Fruit fly (Drosophila melanogaster): Measurements from ENCODE around the gene CG3226.

The CG3226 gene

dm6 chrX:6654198-6654831 lies at the start of gene CG3226, which contains the start of gene Cdc7 (continued):
- TF ChIP-seq CG6276 (GFP tag; optimal IDR thresholded peaks at IDR 0.05) = peak; percentile 9
- TF ChIP-seq CG6854 (GFP tag; optimal IDR thresholded peaks at IDR 0.05) = peak; percentile 66
- TF ChIP-seq cyc (GFP tag; optimal IDR thresholded peaks at IDR 0.05) = peak; percentile 57
- peak; percentile 67 for TF ChIP-seq acj6 (GFP tag; optimal IDR thresholded peaks at IDR 0.05)
- peak; percentile 42 for TF ChIP-seq Eip75B (GFP tag; optimal IDR thresholded peaks at IDR 0.05)
- peak; percentile 18 for TF ChIP-seq Eip93F (GFP tag; optimal IDR thresholded peaks at IDR 0.05)
- peak; percentile 60 for TF ChIP-seq CG7368 (GFP tag; optimal IDR thresholded peaks at IDR 0.05)
- no peak for TF ChIP-seq Sox15 (GFP tag; optimal IDR thresholded peaks at IDR 0.05)
- TF ChIP-seq CG3032 (tag; optimal IDR thresholded peaks at IDR 0.05) = peak; percentile 45

- peak in 1 of 2 experiments; percentile 36 for TF ChIP-seq salr (GFP tag; optimal IDR thresholded peaks at IDR 0.05)
- TF ChIP-seq CG8119 (GFP tag; IDR thresholded peaks at IDR 0.05) = peak; percentile 27; the same call in 1 of the 3 replicates
- TF ChIP-seq achi (GFP tag; optimal IDR thresholded peaks at IDR 0.05) = no peak
- no peak for TF ChIP-seq net (GFP tag; optimal IDR thresholded peaks at IDR 0.05)
- peak; percentile 18 for TF ChIP-seq Ets96B (tag; optimal IDR thresholded peaks at IDR 0.05)
- no peak for TF ChIP-seq CG31627 (GFP tag; optimal IDR thresholded peaks at IDR 0.05)
- no peak for TF ChIP-seq lz (GFP tag; optimal IDR thresholded peaks at IDR 0.05)
- TF ChIP-seq CG9139 (GFP tag; optimal IDR thresholded peaks at IDR 0.05) = no peak
- no peak for TF ChIP-seq vri (GFP tag; optimal IDR thresholded peaks at IDR 0.05)
- 0 out of 2 replicates have a peak, but pooled peaks have one; percentile 10 for TF ChIP-seq Gug (GFP tag; IDR thresholded peaks at IDR 0.05)
- TF ChIP-seq Ets21C (GFP tag; optimal IDR thresholded peaks at IDR 0.05) = no peak
- TF ChIP-seq Eip93F (GFP tag; optimal IDR thresholded peaks at IDR 0.05) = no peak
- no peak for TF ChIP-seq CG34406 (GFP tag; optimal IDR thresholded peaks at IDR 0.05)
- no peak for TF ChIP-seq CG8632 (GFP tag; optimal IDR thresholded peaks at IDR 0.05)
- peak; percentile 67 for TF ChIP-seq Eip78C (GFP tag)
- TF ChIP-seq CG11902 (GFP tag; optimal IDR thresholded peaks at IDR 0.05) = no peak
- TF ChIP-seq fd85E (GFP tag; optimal IDR thresholded peaks at IDR 0.05) = no peak
- no peak for TF ChIP-seq Lpt (GFP tag; optimal IDR thresholded peaks at IDR 0.05)
- peak; percentile 23 for TF ChIP-seq CG10631 (GFP tag; optimal IDR thresholded peaks at IDR 0.05)
- no peak for TF ChIP-seq Hr38 (GFP tag; optimal IDR thresholded peaks at IDR 0.05)
- peak; percentile 21 for TF ChIP-seq CG6808 (GFP tag; optimal IDR thresholded peaks at IDR 0.05)
- TF ChIP-seq CG6792 (GFP tag; optimal IDR thresholded peaks at IDR 0.05) = no peak
- peak; percentile 11 for TF ChIP-seq OdsH (GFP tag; optimal IDR thresholded peaks at IDR 0.05)
- TF ChIP-seq CG6163 (GFP tag; IDR thresholded peaks at IDR 0.05) = no peak; the same call in 2 of the 3 replicates
- TF ChIP-seq Sox14 (GFP tag; optimal IDR thresholded peaks at IDR 0.05) = peak; percentile 11
- no peak for TF ChIP-seq Hr39 (GFP tag; optimal IDR thresholded peaks at IDR 0.05)
- peak; percentile 57 for TF ChIP-seq CG32006 (GFP tag; optimal IDR thresholded peaks at IDR 0.05)
- TF ChIP-seq Met (GFP tag; optimal IDR thresholded peaks at IDR 0.05) = no peak
- TF ChIP-seq fd59A (GFP tag; optimal IDR thresholded peaks at IDR 0.05) = peak; percentile 35
- TF ChIP-seq Hr4 (GFP tag; optimal IDR thresholded peaks at IDR 0.05) = peak; percentile 36
- TF ChIP-seq CG15336 (GFP tag; IDR thresholded peaks at IDR 0.05) = 0 out of 2 replicates have a peak, but pooled peaks have one; percentile 20
- TF ChIP-seq CG3032 (tag; optimal IDR thresholded peaks at IDR 0.05) = peak; percentile 29
- peak; percentile 2 for TF ChIP-seq CG10669 (GFP tag; optimal IDR thresholded peaks at IDR 0.05)
- no peak for TF ChIP-seq Sox102F (GFP tag; optimal IDR thresholded peaks at IDR 0.05)
- no peak for TF ChIP-seq dac (GFP tag; optimal IDR thresholded peaks at IDR 0.05)
- no peak for TF ChIP-seq Sox15 (GFP tag; optimal IDR thresholded peaks at IDR 0.05)
- peak; percentile 28 for TF ChIP-seq CG4318 (GFP tag; optimal IDR thresholded peaks at IDR 0.05)
- TF ChIP-seq Eip75B (GFP tag; optimal IDR thresholded peaks at IDR 0.05) = peak; percentile 12
- TF ChIP-seq pdm3 (GFP tag; optimal IDR thresholded peaks at IDR 0.05) = peak; percentile 39
- no peak for TF ChIP-seq svp (GFP tag)
- no peak for TF ChIP-seq topi (GFP tag; optimal IDR thresholded peaks at IDR 0.05)
- no peak for TF ChIP-seq Smox (GFP tag; optimal IDR thresholded peaks at IDR 0.05)
- TF ChIP-seq CG1621 (tag; optimal IDR thresholded peaks at IDR 0.05) = no peak
- no peak for TF ChIP-seq ss (GFP tag; optimal IDR thresholded peaks at IDR 0.05)
- TF ChIP-seq esn (GFP tag; optimal IDR thresholded peaks at IDR 0.05) = no peak
Observed at dm6 chrX:6703237-6703636, 49.2 kb upstream of the CG3226 start.
